Worm (Caenorhabditis elegans): ENCODE data around the gene C12D5.10.
"Not testable (repeated sequence)": the region's sequence is repeated elsewhere in the genome, so short reads cannot be mapped to it uniquely, and the experiment has no call there.

Gene C12D5.10

DNA sequence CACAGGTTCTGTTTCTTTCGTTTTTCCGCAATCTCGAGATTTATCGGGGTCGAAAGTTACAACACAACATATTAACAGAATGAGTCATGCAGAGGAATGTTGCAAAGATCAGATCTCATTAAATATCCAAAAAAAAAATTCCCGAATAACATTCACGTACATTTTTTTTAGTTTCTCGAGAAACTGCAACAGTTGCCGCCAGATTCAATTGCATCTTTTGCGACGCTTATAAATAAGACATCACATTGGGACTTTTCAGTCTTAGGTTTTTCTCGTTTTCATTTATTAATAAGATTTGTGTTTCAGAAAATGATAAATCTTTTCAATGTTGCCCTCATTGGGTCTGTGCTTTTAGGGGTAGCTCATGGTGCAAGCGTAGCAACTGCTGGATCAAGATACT is 20.4 kb upstream of the C12D5.10 start, which contains the start of gene ZK105.1:
Gene ZK105.1 (plus strand): TSS at position 301 of the 400 bp plus-strand sequence.
- no peak for TF ChIP-seq drap-1 (GFP tag; optimal IDR thresholded peaks at IDR 0.05)
- no peak for TF ChIP-seq bed-3 (GFP tag; optimal IDR thresholded peaks at IDR 0.05)
- no peak for TF ChIP-seq blmp-1 (tag; optimal IDR thresholded peaks at IDR 0.05)
- TF ChIP-seq hlh-1 (tag; optimal IDR thresholded peaks at IDR 0.05): no peak
- no peak for TF ChIP-seq nhr-2 (tag; optimal IDR thresholded peaks at IDR 0.05)

DNA sequence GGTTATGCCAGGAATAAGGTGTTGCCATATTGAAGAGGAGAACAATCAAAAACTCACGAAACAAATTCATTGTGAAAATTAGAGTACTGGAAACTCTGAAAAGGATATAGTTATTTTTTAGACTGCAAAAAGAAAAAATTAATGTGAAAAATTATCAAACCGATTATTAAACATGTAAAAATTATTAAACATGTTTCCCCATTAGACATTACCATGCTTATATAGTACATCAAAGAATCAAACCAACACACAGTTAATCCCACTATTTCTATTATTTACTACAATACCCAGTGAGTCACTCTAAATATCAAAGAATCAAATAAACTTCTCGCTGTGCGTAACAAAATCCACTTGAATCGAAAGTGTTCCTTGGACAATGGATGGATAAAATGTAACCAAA is 19.8 kb upstream of the C12D5.10 start, which contains the start of gene ZK105.13:
Gene ZK105.13 (minus strand): TSS at position 101 of the 400 bp plus-strand sequence.
- TF ChIP-seq drap-1 (GFP tag; optimal IDR thresholded peaks at IDR 0.05): no peak
- TF ChIP-seq tbx-8 (GFP tag; optimal IDR thresholded peaks at IDR 0.05): no peak

DNA sequence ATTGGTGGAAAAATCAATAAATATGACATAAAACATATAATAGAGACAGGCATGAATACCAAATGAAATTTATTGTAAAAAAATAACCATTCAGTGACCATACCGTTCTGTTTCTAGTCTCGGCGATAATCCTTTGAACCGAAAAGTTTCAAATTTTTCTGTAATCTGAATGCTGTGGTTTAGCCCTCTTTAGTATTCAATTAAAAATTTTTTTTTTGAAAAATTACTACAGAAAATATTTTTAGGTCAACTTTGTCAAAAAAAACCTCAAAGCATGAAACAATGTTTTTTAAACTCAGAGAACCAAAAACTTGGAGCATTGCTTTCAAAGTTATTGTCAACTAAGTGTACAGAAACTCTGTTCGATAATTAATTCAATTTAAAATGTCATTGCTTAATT is 15.2 kb upstream of the C12D5.10 start, which contains the start of gene ZK105.11:
Gene ZK105.11 (minus strand): TSS at position 101 of the 400 bp plus-strand sequence.
- TF ChIP-seq lsy-2 (tag; optimal IDR thresholded peaks at IDR 0.05) (no peak), mab-5 (tag; optimal IDR thresholded peaks at IDR 0.05) (no peak), nhr-76 (tag; optimal IDR thresholded peaks at IDR 0.05) (no peak), nhr-2 (tag; optimal IDR thresholded peaks at IDR 0.05) (no peak), flh-1 (GFP tag; optimal IDR thresholded peaks at IDR 0.05) (no peak), snpc-4 (tag; optimal IDR thresholded peaks at IDR 0.05) (no peak), mls-2 (tag; optimal IDR thresholded peaks at IDR 0.05) (no peak), hlh-1 (tag; optimal IDR thresholded peaks at IDR 0.05) (no peak), unc-120 (tag; optimal IDR thresholded peaks at IDR 0.05; ENCODE audit: poor library complexity, severe bottlenecking) (no peak), nhr-28 (tag; optimal IDR thresholded peaks at IDR 0.05) (no peak), unc-39 (tag; optimal IDR thresholded peaks at IDR 0.05) (no peak), pha-4 (tag; optimal IDR thresholded peaks at IDR 0.05) (no peak)

DNA sequence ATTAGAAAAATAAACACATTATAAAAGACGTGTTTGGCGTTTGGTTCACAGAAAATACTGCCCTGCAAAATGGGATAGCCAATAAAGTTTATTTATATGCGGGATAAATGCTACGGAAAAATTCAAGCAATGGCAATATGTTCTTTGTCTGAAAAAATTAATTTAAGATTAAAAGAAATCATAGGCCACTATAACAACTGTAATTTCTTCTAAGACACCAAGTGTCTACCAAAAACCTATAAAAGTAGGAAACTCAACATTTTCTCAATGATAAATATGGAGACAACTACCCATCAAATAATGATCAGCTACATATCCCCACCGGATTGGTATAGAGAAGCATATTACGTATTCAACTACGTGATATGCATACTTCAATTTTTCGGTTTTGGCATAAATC is 12.0 kb upstream of the C12D5.10 start, which contains the start of gene srw-3:
Gene srw-3 (plus strand): TSS at position 301 of the 400 bp plus-strand sequence.
- no peak for TF ChIP-seq zip-8 (tag; optimal IDR thresholded peaks at IDR 0.05)
- no peak for TF ChIP-seq elt-1 (tag; optimal IDR thresholded peaks at IDR 0.05; ENCODE audit: borderline replicate concordance, insufficient read depth)
- no peak for TF ChIP-seq nhr-76 (tag; optimal IDR thresholded peaks at IDR 0.05)
- no peak for TF ChIP-seq elt-3 (tag; optimal IDR thresholded peaks at IDR 0.05)
- no peak for TF ChIP-seq ztf-11 (tag; optimal IDR thresholded peaks at IDR 0.05)

DNA sequence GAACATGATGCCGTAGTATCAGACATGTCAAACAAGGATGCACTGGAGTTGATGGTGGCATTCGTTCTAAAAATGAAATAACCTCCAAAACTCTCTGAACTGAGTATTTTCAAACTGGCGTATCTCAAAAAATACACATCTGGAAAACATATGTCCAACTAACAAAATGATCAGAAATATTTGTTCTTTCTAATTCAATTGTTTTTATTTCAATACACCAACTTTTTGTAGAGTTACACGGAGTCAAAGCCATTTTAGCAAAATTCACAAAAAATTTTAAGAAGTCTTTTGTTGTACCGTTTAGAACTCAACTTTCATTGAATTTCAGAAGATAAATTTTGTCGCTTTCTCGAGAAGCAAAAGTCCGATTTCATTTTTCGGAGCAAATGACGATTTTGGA is 10.2 kb upstream of the C12D5.10 start, which contains the start of gene srsx-40:
Gene srsx-40 (minus strand): TSS at position 101 of the 400 bp plus-strand sequence.
- TF ChIP-seq sem-2 (GFP tag; optimal IDR thresholded peaks at IDR 0.05); bed-3 (GFP tag; optimal IDR thresholded peaks at IDR 0.05); nhr-28 (tag; optimal IDR thresholded peaks at IDR 0.05): not testable (repeated sequence)

DNA sequence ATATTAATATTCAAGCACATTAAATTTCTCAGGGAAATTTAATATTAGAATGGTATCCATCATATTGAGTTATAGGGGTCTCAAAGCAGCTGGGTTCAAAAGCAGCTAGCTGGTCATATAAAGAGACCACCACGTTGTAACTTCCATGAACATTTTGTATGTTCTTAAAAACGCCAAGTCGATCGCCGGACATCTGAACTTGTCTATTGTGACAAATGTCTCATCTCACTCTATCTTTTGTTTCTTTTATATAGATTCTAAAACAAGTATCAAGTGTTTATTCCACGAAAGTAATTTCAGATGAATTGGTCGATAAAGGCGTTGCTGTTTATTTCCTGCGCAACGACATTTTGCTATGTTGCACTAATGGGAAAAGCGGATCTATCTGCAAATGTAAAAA is 3.5 kb upstream of the C12D5.10 start, which contains the start of gene ZK105.3:
Gene ZK105.3 (plus strand): TSS at position 301 of the 400 bp plus-strand sequence.
- no peak for TF ChIP-seq snpc-4 (tag; optimal IDR thresholded peaks at IDR 0.05)
- no peak for TF ChIP-seq ceh-43 (GFP tag; optimal IDR thresholded peaks at IDR 0.05)
- no peak for TF ChIP-seq nhr-12 (tag; optimal IDR thresholded peaks at IDR 0.05)
- TF ChIP-seq cnd-1 (tag; optimal IDR thresholded peaks at IDR 0.05): no peak
- no peak for TF ChIP-seq blmp-1 (tag; optimal IDR thresholded peaks at IDR 0.05)

DNA sequence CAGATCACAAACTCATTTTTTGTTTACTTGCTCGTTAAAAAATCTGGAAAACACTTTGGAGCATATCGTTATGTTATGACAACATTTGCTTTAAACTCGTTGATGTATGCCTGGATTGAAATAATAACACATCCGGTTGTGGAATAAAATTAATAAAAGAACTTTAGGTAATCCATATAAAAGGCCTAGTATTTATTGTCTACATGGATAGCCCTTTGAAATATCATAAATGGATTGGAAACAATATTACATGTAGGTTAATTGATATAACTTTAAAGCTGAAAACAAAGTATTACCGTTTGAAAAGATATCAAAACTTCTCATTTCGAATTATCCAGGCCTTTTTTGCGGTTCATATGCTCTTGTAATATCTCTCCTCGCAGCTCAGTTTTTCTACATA is 2.7 kb downstream of the C12D5.10 start:
- TF ChIP-seq elt-1 (tag; optimal IDR thresholded peaks at IDR 0.05; ENCODE audit: borderline replicate concordance, insufficient read depth) (no peak), M03D4.4 (tag; optimal IDR thresholded peaks at IDR 0.05) (no peak), drap-1 (GFP tag; optimal IDR thresholded peaks at IDR 0.05) (no peak), ceh-39 (tag; optimal IDR thresholded peaks at IDR 0.05) (no peak), unc-39 (tag; optimal IDR thresholded peaks at IDR 0.05) (no peak), flh-1 (GFP tag; optimal IDR thresholded peaks at IDR 0.05) (no peak), tbx-8 (GFP tag; optimal IDR thresholded peaks at IDR 0.05) (no peak), snpc-4 (tag; optimal IDR thresholded peaks at IDR 0.05) (no peak), unc-62 (GFP tag; optimal IDR thresholded peaks at IDR 0.05) (no peak), sptf-1 (tag; optimal IDR thresholded peaks at IDR 0.05) (no peak), ztf-11 (tag; optimal IDR thresholded peaks at IDR 0.05) (no peak), mab-5 (tag; optimal IDR thresholded peaks at IDR 0.05) (no peak), hlh-1 (tag; optimal IDR thresholded peaks at IDR 0.05) (no peak), cnd-1 (tag; optimal IDR thresholded peaks at IDR 0.05) (no peak), bed-3 (GFP tag; optimal IDR thresholded peaks at IDR 0.05) (no peak)

Data from whole organism, mixed stage, embryonic.